Fruit fly (Drosophila melanogaster) whole organism: ENCODE results near the gene CG14205.

Experiments
- CG8478 ChIP-seq: fragments of >200 bp; optimal IDR thresholded peaks from 2 replicates; lab custom pipeline; 2018; ENCODE audit warnings: inconsistent platforms
- Dll ChIP-seq: fragments of >200 bp; optimal IDR thresholded peaks from 2 replicates; lab custom pipeline; 2017
- EcR ChIP-seq, 2 experiments: fragments of >200 bp; optimal IDR thresholded peaks; 2 replicates each; lab custom pipeline; 2017; ENCODE audit warnings: missing biosample characterization in 2 of 2, missing genetic modification characterization in 2 of 2, missing genetic modification reagents in 2 of 2
- pan ChIP-seq: fragments of >200 bp; optimal IDR thresholded peaks from 2 replicates; lab custom pipeline; 2017
- psq ChIP-seq: fragments of >200 bp; optimal IDR thresholded peaks from 2 replicates; lab custom pipeline; 2017
- usp ChIP-seq: fragments of >200 bp; optimal IDR thresholded peaks from 2 replicates; lab custom pipeline; 2017; ENCODE audit warnings: missing biosample characterization, missing genetic modification characterization, mixed read lengths

CG14205 gene

dm6 chrX:19581881-19582280 lies 10.5 kb upstream of the CG14205 start, which contains the start of gene CG14218:
CG14218 (minus strand) TSS chrX:19581981.
- no peak for TF ChIP-seq psq (lab: Kevin White, UChicago)
- no peak for TF ChIP-seq usp (GFP tag; lab: Kevin White, UChicago)
- TF ChIP-seq EcR (GFP tag; optimal IDR thresholded peaks at IDR 0.05; lab: Kevin White, UChicago): no peak
- TF ChIP-seq CG8478 (lab: Kevin White, UChicago): no peak
- no peak for TF ChIP-seq pan (lab: Kevin White, UChicago)
- TF ChIP-seq Dll (lab: Kevin White, UChicago): no peak

- TF ChIP-seq pan (lab: Kevin White, UChicago): no peak
- TF ChIP-seq CG8478 (lab: Kevin White, UChicago): no peak
- TF ChIP-seq Dll (lab: Kevin White, UChicago): no peak
- no peak for TF ChIP-seq usp (GFP tag; lab: Kevin White, UChicago)
- no peak for TF ChIP-seq psq (lab: Kevin White, UChicago)
- TF ChIP-seq EcR (GFP tag; optimal IDR thresholded peaks at IDR 0.05; lab: Kevin White, UChicago): no peak
Observed at dm6 chrX:19582732-19583131, 9.7 kb upstream of the CG14205 start.

dm6 chrX:19583317-19583716 lies 9.1 kb upstream of the CG14205 start, which contains the start of gene CG14204:
CG14204 (plus strand) TSS chrX:19583617.
- TF ChIP-seq Dll (lab: Kevin White, UChicago): no peak
- no peak for TF ChIP-seq CG8478 (lab: Kevin White, UChicago)
- TF ChIP-seq psq (lab: Kevin White, UChicago): no peak
- no peak for TF ChIP-seq usp (GFP tag; lab: Kevin White, UChicago)
- TF ChIP-seq pan (lab: Kevin White, UChicago): no peak
- no peak for TF ChIP-seq EcR (GFP tag; optimal IDR thresholded peaks at IDR 0.05; lab: Kevin White, UChicago)

DNA sequence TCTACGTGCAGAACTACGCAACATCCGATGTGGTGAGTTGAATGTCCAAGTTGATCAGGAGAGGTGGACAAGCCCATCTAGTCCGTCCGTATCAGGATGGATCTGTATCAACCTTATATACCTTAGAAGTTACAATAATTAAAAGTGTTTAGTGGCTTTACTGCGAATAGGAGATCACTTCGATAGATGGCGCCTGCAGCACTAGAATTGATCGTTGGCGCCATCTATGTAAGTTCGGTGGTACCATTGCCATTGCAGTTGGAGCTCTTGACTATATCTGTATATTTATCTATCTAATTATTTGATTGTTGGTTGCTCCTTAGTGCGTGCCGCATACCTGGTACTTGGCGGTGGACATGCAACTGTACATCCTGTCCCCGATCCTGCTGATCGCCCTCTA lies 7.3 kb upstream of the CG14205 start:
- TF ChIP-seq psq (lab: Kevin White, UChicago) (no peak), pan (lab: Kevin White, UChicago) (no peak), EcR (GFP tag; optimal IDR thresholded peaks at IDR 0.05; lab: Kevin White, UChicago) (no peak), usp (GFP tag; lab: Kevin White, UChicago) (no peak), Dll (lab: Kevin White, UChicago) (no peak), CG8478 (lab: Kevin White, UChicago) (no peak)

DNA sequence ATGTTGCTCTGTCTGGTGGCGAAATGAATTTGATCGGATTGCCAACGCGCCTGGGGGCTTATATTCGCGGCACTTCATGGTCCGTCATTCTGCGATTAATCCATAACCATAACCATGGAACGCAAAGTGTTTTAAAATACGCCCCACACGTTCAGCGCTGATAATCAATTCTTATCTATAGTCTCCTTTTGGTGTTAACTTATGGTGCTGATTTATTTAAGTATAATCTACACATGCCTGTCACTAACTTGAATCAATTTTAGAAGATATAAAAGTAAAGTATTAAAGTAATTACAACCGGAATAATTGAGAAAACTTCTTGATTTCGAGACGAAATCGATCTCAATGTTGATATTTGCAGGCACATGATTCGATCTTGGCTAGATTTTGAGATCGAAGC lies 2.3 kb upstream of the CG14205 start, which contains the start of gene CG14219:
Gene CG14219 (minus strand): TSS at position 101 of the 400 bp plus-strand sequence.
- TF ChIP-seq psq (lab: Kevin White, UChicago): no peak
- no peak for TF ChIP-seq pan (lab: Kevin White, UChicago)
- no peak for TF ChIP-seq Dll (lab: Kevin White, UChicago)
- no peak for TF ChIP-seq CG8478 (lab: Kevin White, UChicago)
- no peak for TF ChIP-seq EcR (GFP tag; optimal IDR thresholded peaks at IDR 0.05; lab: Kevin White, UChicago)
- no peak for TF ChIP-seq usp (GFP tag; lab: Kevin White, UChicago)

DNA sequence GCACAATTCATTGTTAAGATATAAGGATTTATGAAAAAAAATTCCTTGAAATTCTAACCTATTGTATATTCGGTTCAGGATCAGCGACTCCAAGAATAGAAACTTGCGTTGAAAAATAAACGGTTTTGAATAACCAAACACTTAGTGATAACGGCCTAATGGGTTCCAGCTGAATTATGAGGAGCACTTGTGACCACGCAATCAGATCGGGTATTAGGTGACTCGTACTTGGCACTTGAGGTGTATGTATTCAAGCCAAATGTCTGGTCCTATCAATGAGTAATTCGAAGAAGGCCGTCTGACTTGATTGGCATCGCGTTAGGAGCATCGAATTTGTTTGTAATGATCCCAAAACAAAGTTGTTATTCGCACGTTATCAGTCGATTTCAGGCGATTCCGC lies 1.8 kb upstream of the CG14205 start:
- TF ChIP-seq EcR (GFP tag; optimal IDR thresholded peaks at IDR 0.05; lab: Kevin White, UChicago) (no peak), CG8478 (lab: Kevin White, UChicago) (no peak), usp (GFP tag; lab: Kevin White, UChicago) (no peak), Dll (lab: Kevin White, UChicago) (no peak), psq (lab: Kevin White, UChicago) (no peak), pan (lab: Kevin White, UChicago) (no peak)

DNA sequence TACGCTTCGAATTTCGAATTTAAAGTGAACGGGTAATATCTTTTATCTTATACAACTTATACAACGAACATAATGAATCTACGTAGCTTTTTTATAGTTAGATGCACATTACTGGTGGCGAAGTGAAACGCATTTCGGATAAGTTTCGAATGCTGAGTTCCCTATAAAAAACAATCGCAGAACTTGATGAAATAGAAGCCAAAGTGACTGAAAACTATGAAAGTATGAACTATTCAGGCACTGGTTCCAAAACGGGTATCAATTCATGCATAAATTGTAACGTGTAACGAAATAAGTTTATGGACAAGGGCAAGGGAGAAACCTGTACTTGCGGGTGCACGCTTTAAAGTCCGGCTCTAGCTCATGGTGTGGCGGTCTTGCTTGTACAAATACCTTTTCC lies 3.5 kb downstream of the CG14205 start:
- no peak for TF ChIP-seq psq (lab: Kevin White, UChicago)
- TF ChIP-seq CG8478 (lab: Kevin White, UChicago): no peak
- TF ChIP-seq usp (GFP tag; lab: Kevin White, UChicago): no peak
- TF ChIP-seq Dll (lab: Kevin White, UChicago): no peak
- TF ChIP-seq pan (lab: Kevin White, UChicago): no peak

DNA sequence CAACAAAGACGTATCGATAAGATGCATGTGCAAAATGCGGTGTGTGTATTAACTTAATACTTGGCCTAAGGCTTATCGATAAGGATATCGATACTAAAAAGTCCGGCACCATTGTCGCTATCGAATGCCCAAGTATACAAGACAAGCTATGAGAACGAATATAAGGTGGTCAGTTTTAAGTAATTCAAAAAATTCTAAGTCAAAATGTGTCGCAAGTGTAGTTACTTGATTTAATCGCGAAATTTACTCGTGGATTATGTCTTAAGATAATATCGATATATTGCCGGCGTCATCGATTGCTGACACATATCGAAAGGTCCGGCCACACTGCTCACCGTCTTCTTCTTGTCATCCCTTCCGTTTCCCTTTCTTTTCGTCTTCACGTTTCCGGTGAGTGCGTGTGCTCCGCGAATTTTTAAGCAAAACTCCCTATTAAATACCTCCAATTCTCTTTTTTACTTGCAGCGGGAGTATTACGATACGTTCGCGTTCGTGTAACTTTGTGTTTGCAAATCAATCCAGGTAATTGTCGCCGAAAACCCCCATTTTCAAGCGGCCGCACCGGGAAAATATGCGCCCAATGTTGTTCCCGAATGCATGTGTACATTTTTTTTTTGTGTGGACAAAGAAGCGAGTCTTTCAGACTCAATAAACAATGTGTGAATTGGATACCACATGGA lies 5.4 kb downstream of the CG14205 start, which contains the start of gene RpS10b:
Gene RpS10b (plus strand): TSS at position 348 of the 680 bp plus-strand sequence.
- TF ChIP-seq EcR (GFP tag; optimal IDR thresholded peaks at IDR 0.05; lab: Kevin White, UChicago) (no peak), pan (lab: Kevin White, UChicago) (no peak), Dll (lab: Kevin White, UChicago) (no peak), psq (lab: Kevin White, UChicago) (no peak), CG8478 (lab: Kevin White, UChicago) (no peak), usp (GFP tag; lab: Kevin White, UChicago) (no peak)

dm6 chrX:19598503-19598902 lies 6.1 kb downstream of the CG14205 start:
- no peak for TF ChIP-seq pan (lab: Kevin White, UChicago)
- TF ChIP-seq CG8478 (lab: Kevin White, UChicago): no peak
- TF ChIP-seq Dll (lab: Kevin White, UChicago): no peak
- no peak for TF ChIP-seq usp (GFP tag; lab: Kevin White, UChicago)
- no peak for TF ChIP-seq EcR (GFP tag; optimal IDR thresholded peaks at IDR 0.05; lab: Kevin White, UChicago)
- TF ChIP-seq psq (lab: Kevin White, UChicago): no peak

DNA sequence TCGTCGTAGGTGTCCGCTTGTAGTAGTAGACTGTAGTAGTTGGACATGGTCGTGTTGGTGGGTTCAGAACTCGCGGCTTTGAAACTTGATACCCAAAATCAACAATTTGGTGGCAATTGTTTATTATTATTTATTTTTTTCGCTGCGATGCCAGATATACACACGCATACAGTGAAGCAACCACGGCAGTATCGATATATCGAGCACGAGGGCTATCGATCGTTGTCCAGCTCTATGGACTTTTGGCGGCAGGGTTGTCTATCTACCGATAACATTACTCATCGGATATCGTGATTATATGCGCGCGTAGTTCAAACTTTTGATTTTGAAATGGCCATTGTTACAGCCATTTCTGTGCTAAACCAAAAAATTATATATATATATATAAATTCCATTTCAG lies 9.2 kb downstream of the CG14205 start, which contains the start of gene CG14220:
Gene CG14220 (minus strand): TSS at position 208 of the 400 bp plus-strand sequence.
- no peak for TF ChIP-seq psq (lab: Kevin White, UChicago)

- no peak for TF ChIP-seq CG8478 (lab: Kevin White, UChicago)
- no peak for TF ChIP-seq usp (GFP tag; lab: Kevin White, UChicago)
- TF ChIP-seq psq (lab: Kevin White, UChicago): no peak
- TF ChIP-seq pan (lab: Kevin White, UChicago): no peak
- no peak for TF ChIP-seq Dll (lab: Kevin White, UChicago)
- no peak for TF ChIP-seq EcR (GFP tag; optimal IDR thresholded peaks at IDR 0.05; lab: Kevin White, UChicago)
Observed at dm6 chrX:19602483-19602882, 10.1 kb downstream of the CG14205 start.
